Worm (Caenorhabditis elegans) whole organism, late embryonic: ENCODE measurements around the gene mlt-11.

Source experiments
- C08G9.2 ChIP-seq: sonication (generic microtip); optimal IDR thresholded peaks from 2 replicates; lab custom pipeline; 2016; ENCODE audit warnings: mild to moderate bottlenecking, missing genetic modification characterization, moderate library complexity, missing compliant biosample characterization
- K02D7.2 ChIP-seq: sonication (generic microtip); optimal IDR thresholded peaks from 2 replicates; lab custom pipeline; 2017; ENCODE audit warnings: mild to moderate bottlenecking, missing genetic modification characterization, missing compliant biosample characterization
- K09A11.1 ChIP-seq: sonication (generic microtip); optimal IDR thresholded peaks from 2 replicates; lab custom pipeline; 2017; ENCODE audit warnings: antibody characterized with exemption, mild to moderate bottlenecking, missing genetic modification characterization, missing compliant biosample characterization; ENCODE audit not compliant: insufficient read depth
- Y22D7AL.16 ChIP-seq: sonication (generic microtip); optimal IDR thresholded peaks from 2 replicates; lab custom pipeline; 2016; ENCODE audit warnings: missing genetic modification characterization, missing compliant biosample characterization
- ceh-14 ChIP-seq: sonication (generic microtip); optimal IDR thresholded peaks from 2 replicates; lab custom pipeline; 2016; ENCODE audit warnings: missing genotype, missing genetic modification characterization, missing compliant biosample characterization
- ceh-18 ChIP-seq: sonication (generic microtip); optimal IDR thresholded peaks from 2 replicates; lab custom pipeline; 2016; ENCODE audit warnings: missing genetic modification characterization, missing compliant biosample characterization
- ceh-19 ChIP-seq: fragments of 200-800 bp; sonication (Bioruptor generic); optimal IDR thresholded peaks from 2 replicates; lab custom pipeline; 2018; ENCODE audit warnings: mild to moderate bottlenecking, missing genetic modification characterization, missing compliant biosample characterization
- ceh-2 ChIP-seq: sonication (generic microtip); optimal IDR thresholded peaks from 2 replicates; lab custom pipeline; 2016; ENCODE audit warnings: missing genotype, missing genetic modification characterization, missing compliant biosample characterization
- ceh-24 ChIP-seq: sonication (generic microtip); optimal IDR thresholded peaks from 2 replicates; lab custom pipeline; 2016; ENCODE audit warnings: mild to moderate bottlenecking, missing genetic modification characterization, missing compliant biosample characterization
- ceh-45 ChIP-seq: fragments of 200-800 bp; sonication (Bioruptor generic); IDR thresholded peaks from 2 replicates; pipeline ENCODE4 v1.3.6; 2022; ENCODE audit warnings: missing genetic modification reagents, missing genetic modification characterization, missing compliant biosample characterization
- ceh-48 ChIP-seq: sonication (generic microtip); optimal IDR thresholded peaks from 2 replicates; lab custom pipeline; 2016; ENCODE audit warnings: missing genetic modification characterization, inconsistent platforms, missing compliant biosample characterization
- dmd-4 ChIP-seq: sonication (generic microtip); optimal IDR thresholded peaks from 2 replicates; lab custom pipeline; 2016; ENCODE audit warnings: borderline replicate concordance, missing genetic modification characterization, missing compliant biosample characterization
- elt-2 ChIP-seq: sonication (generic microtip); optimal IDR thresholded peaks from 2 replicates; lab custom pipeline; 2016; ENCODE audit warnings: missing genetic modification reagents, missing genetic modification characterization, missing compliant biosample characterization
- ets-4 ChIP-seq: sonication (generic microtip); optimal IDR thresholded peaks from 2 replicates; lab custom pipeline; 2016; ENCODE audit warnings: missing genetic modification characterization, missing compliant biosample characterization
- eyg-1 ChIP-seq: sonication (generic microtip); optimal IDR thresholded peaks from 2 replicates; lab custom pipeline; 2016; ENCODE audit warnings: missing genotype, missing genetic modification characterization, missing compliant biosample characterization
- fax-1 ChIP-seq: sonication (generic microtip); optimal IDR thresholded peaks from 2 replicates; lab custom pipeline; 2016; ENCODE audit warnings: missing genotype, missing genetic modification characterization, missing compliant biosample characterization
- hlh-30 ChIP-seq: sonication (generic microtip); optimal IDR thresholded peaks from 2 replicates; lab custom pipeline; 2017; ENCODE audit warnings: antibody characterized with exemption, missing genetic modification characterization, missing compliant biosample characterization; ENCODE audit not compliant: insufficient read depth
- hlh-6 ChIP-seq: sonication (generic microtip); optimal IDR thresholded peaks from 2 replicates; lab custom pipeline; 2016; ENCODE audit warnings: missing genotype, missing genetic modification characterization, missing compliant biosample characterization
- hlh-8 ChIP-seq: sonication (generic microtip); optimal IDR thresholded peaks from 2 replicates; lab custom pipeline; 2016; ENCODE audit warnings: missing genotype, missing genetic modification characterization, missing compliant biosample characterization
- lim-6 ChIP-seq: sonication (generic microtip); optimal IDR thresholded peaks from 2 replicates; lab custom pipeline; 2016; ENCODE audit warnings: missing genetic modification characterization, missing compliant biosample characterization
- lin-11 ChIP-seq: fragments of 200-800 bp; sonication (Bioruptor generic); optimal IDR thresholded peaks from 2 replicates; lab custom pipeline; 2018; ENCODE audit warnings: mild to moderate bottlenecking, missing genetic modification characterization, missing compliant biosample characterization
- madf-2 ChIP-seq: sonication (generic microtip); optimal IDR thresholded peaks from 2 replicates; lab custom pipeline; 2017; ENCODE audit warnings: missing genetic modification characterization, missing compliant biosample characterization
- mec-3 ChIP-seq: sonication (generic microtip); optimal IDR thresholded peaks from 2 replicates; lab custom pipeline; 2016; ENCODE audit warnings: borderline replicate concordance, missing genetic modification characterization, missing compliant biosample characterization
- nhr-11 ChIP-seq: fragments of 150-350 bp; optimal IDR thresholded peaks from 2 replicates; lab custom pipeline; 2014; ENCODE audit warnings: missing biosample characterization, missing genetic modification characterization
- nhr-232 ChIP-seq: sonication (generic microtip); optimal IDR thresholded peaks from 2 replicates; lab custom pipeline; 2016; ENCODE audit warnings: missing genetic modification characterization, missing compliant biosample characterization
- pag-3 ChIP-seq: sonication (generic microtip); optimal IDR thresholded peaks from 2 replicates; lab custom pipeline; 2016; ENCODE audit warnings: missing compliant biosample characterization, missing genetic modification characterization, borderline replicate concordance
- pat-9 ChIP-seq: fragments of 200-800 bp; sonication (Bioruptor generic); optimal IDR thresholded peaks from 2 replicates; lab custom pipeline; 2018; ENCODE audit warnings: mild to moderate bottlenecking, missing genetic modification characterization, moderate library complexity, missing compliant biosample characterization
- pha-2 ChIP-seq: sonication (generic microtip); optimal IDR thresholded peaks from 2 replicates; lab custom pipeline; 2017; ENCODE audit warnings: mild to moderate bottlenecking, missing genetic modification characterization, missing compliant biosample characterization
- pha-4 ChIP-seq: fragments of 150-350 bp; optimal IDR thresholded peaks from 2 replicates; lab custom pipeline; 2018; ENCODE audit warnings: missing biosample characterization, missing genetic modification reagents, missing genetic modification characterization
- pros-1 ChIP-seq: fragments of 150-350 bp; optimal IDR thresholded peaks from 2 replicates; lab custom pipeline; 2014; ENCODE audit warnings: missing biosample characterization, missing genetic modification reagents, missing genetic modification characterization
- ref-2 ChIP-seq: sonication (generic microtip); optimal IDR thresholded peaks from 2 replicates; lab custom pipeline; 2016; ENCODE audit warnings: missing genetic modification characterization, missing compliant biosample characterization
- rnt-1 ChIP-seq: sonication (generic microtip); optimal IDR thresholded peaks from 2 replicates; lab custom pipeline; 2016; ENCODE audit warnings: missing genetic modification characterization, missing compliant biosample characterization
- sox-4 ChIP-seq: sonication (generic microtip); optimal IDR thresholded peaks from 2 replicates; lab custom pipeline; 2017; ENCODE audit warnings: mild to moderate bottlenecking, missing genetic modification characterization, inconsistent platforms, missing compliant biosample characterization
- tbx-7 ChIP-seq: sonication (generic microtip); optimal IDR thresholded peaks from 2 replicates; lab custom pipeline; 2016; ENCODE audit warnings: missing genotype, missing genetic modification characterization, missing compliant biosample characterization
- ttx-3 ChIP-seq: sonication (generic microtip); optimal IDR thresholded peaks from 2 replicates; lab custom pipeline; 2016; ENCODE audit warnings: missing genetic modification reagents, missing genetic modification characterization, missing compliant biosample characterization
- unc-86 ChIP-seq: sonication (generic microtip); optimal IDR thresholded peaks from 2 replicates; lab custom pipeline; 2016; ENCODE audit warnings: missing genetic modification characterization, missing compliant biosample characterization
- zip-5 ChIP-seq: sonication (generic microtip); optimal IDR thresholded peaks from 2 replicates; lab custom pipeline; 2016; ENCODE audit warnings: missing genetic modification characterization, missing compliant biosample characterization

mlt-11 gene

DNA sequence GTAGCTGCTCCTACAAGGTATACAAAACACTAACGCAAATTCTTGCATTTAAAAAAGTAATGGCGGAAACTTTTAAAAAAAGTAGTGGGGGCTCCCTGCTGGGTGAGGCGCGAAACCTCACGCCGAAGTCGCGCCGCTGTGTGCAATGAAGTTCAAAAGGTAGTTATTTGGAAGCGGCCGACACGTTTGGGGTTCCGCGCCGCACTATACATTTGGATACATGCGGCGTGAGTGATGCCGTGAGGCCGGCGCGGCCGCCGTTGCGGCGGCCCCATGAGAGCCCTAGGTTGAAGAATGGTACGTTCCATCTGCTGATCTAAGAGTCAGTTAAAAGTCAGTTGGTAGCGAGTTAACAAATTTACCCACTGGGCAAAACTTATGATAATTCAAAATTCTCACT is 14.8 kb downstream of the mlt-11 start:
- TF ChIP-seq madf-2 (tag; lab: Kevin White, UChicago) (no peak), ceh-24 (tag; lab: Kevin White, UChicago) (no peak), unc-86 (tag; lab: Kevin White, UChicago) (no peak), ref-2 (tag; lab: Kevin White, UChicago) (peak; percentile 8)

DNA sequence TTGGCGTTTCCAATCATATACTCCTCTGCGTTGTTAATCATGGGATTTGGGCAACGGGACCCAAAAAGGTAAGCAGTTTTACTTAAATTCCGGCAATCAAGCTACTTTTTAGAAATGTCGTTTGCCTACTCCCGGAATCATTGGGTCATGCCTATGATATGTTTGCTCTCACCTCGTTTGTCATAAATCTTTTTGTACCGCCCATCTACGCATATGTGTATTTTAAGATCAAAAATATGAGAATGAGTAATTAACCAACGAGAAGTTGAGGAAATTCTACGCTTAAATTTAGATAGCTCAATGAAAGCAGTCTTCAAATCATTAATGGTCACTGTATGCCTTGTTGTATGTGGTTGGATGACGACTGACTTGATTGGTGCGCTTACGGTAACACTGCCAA is 15.3 kb downstream of the mlt-11 start:
- TF ChIP-seq hlh-8 (tag; lab: Kevin White, UChicago) (no peak), tbx-7 (tag; lab: Kevin White, UChicago) (no peak), ref-2 (tag; lab: Kevin White, UChicago) (no peak), nhr-232 (tag; lab: Kevin White, UChicago) (no peak), ceh-48 (tag; lab: Kevin White, UChicago) (no peak), elt-2 (tag; lab: Kevin White, UChicago) (no peak), ceh-45 (GFP tag; lab: Robert Waterston, UW) (no peak), sox-4 (no peak), pros-1 (tag; lab: Kevin White, UChicago) (no peak)

ce11 chrV:20685383-20685782 is 18.4 kb downstream of the mlt-11 start, which contains the start of gene klf-2:
Gene klf-2, plus strand, starts transcription at chrV:20685683.
- TF ChIP-seq pag-3 (no peak), pha-4 (tag; lab: Kevin White, UChicago) (no peak), madf-2 (tag; lab: Kevin White, UChicago) (no peak), mec-3 (tag; lab: Kevin White, UChicago) (no peak), rnt-1 (no peak), ceh-2 (no peak), K09A11.1 (tag; lab: Kevin White, UChicago) (no peak), dmd-4 (tag; lab: Kevin White, UChicago) (no peak)

DNA sequence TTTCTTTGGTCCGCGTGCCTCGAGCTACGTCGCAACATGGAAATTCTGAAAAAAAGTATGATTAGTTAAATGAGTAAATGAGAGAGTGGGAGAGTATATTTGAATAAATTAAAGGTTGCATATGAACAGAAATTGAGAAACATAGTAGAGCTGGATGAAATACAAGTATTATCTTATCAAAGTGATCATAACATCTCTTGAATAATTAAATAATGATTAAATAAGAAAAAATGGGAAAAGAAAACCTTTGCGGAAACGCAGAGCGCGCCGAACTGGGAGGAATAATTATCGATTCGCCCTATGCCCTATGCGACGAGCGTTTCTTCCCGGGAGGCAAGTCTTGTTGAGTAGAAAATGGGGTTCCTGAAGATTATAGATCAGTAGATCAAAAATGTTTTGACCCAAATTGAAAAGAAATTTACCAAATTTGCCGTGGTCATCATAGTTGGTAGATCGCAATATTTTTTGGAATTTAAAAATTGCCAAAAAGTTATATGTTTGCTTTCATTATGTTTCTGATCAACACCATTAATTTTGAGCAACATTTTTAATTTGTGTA is 22.6 kb downstream of the mlt-11 start, which contains the start of gene F53F8.3:
Gene F53F8.3 (minus strand): TSS at position 51 of the 559 bp plus-strand sequence.
- TF ChIP-seq ttx-3 (no peak), hlh-30 (tag; lab: Kevin White, UChicago) (no peak), fax-1 (tag; lab: Kevin White, UChicago) (no peak), zip-5 (no peak), ceh-19 (no peak), lim-6 (tag; lab: Kevin White, UChicago) (no peak), hlh-6 (tag; lab: Kevin White, UChicago) (no peak), ets-4 (tag; lab: Kevin White, UChicago) (no peak), nhr-11 (tag; lab: Kevin White, UChicago) (no peak), pha-2 (tag; lab: Kevin White, UChicago) (no peak), ceh-14 (tag; lab: Kevin White, UChicago) (no peak), mec-3 (tag; lab: Kevin White, UChicago) (no peak), Y22D7AL.16 (tag; lab: Kevin White, UChicago) (no peak), eyg-1 (tag; lab: Kevin White, UChicago) (no peak), C08G9.2 (tag; lab: Kevin White, UChicago) (no peak), K02D7.2 (tag; lab: Kevin White, UChicago) (no peak), lin-11 (tag; lab: Kevin White, UChicago) (no peak), ceh-18 (tag; lab: Kevin White, UChicago) (no peak), pat-9 (tag; lab: Kevin White, UChicago) (no peak)
